Fruit fly (Drosophila melanogaster): ENCODE results near the gene twe.

The twe gene

dm6 chr2L:16272730-16273129 lies 11.1 kb upstream of the twe start (continued):
- peak; percentile 67 for TF ChIP-seq rgr (GFP tag; optimal IDR thresholded peaks at IDR 0.05)

dm6 chr2L:16271486-16271806 lies 9.8 kb upstream of the twe start:
- peak; percentile 65 to 85 for TF ChIP-seq dl (GFP tag; optimal IDR thresholded peaks at IDR 0.05; ENCODE audit: insufficient read depth in 1 of 2, partially characterized antibody in 2 of 2)
- peak; percentile 89 for TF ChIP-seq Dif (GFP tag; optimal IDR thresholded peaks at IDR 0.05; ENCODE audit: partially characterized antibody)
- no peak for TF ChIP-seq N (GFP tag; optimal IDR thresholded peaks at IDR 0.05)
- no peak for TF ChIP-seq Rel (GFP tag; optimal IDR thresholded peaks at IDR 0.05)
- peak; percentile 81 for TF ChIP-seq Rel (tag; optimal IDR thresholded peaks at IDR 0.05)
- no peak for TF ChIP-seq Vsx2 (GFP tag; optimal IDR thresholded peaks at IDR 0.05; ENCODE audit: partially characterized antibody)
- peak; percentile 52 for TF ChIP-seq Hr83 (GFP tag; optimal IDR thresholded peaks at IDR 0.05; ENCODE audit: poor library complexity, severe bottlenecking)
- no peak for TF ChIP-seq OdsH (GFP tag; optimal IDR thresholded peaks at IDR 0.05)
- TF ChIP-seq usp (GFP tag; optimal IDR thresholded peaks at IDR 0.05): no peak
- no peak for TF ChIP-seq rgr (GFP tag; optimal IDR thresholded peaks at IDR 0.05)
- TF ChIP-seq pan (optimal IDR thresholded peaks at IDR 0.05): no peak
- TF ChIP-seq CrebA (GFP tag; optimal IDR thresholded peaks at IDR 0.05; ENCODE audit: borderline replicate concordance): peak; percentile 31
- TF ChIP-seq CG32264 (GFP tag; optimal IDR thresholded peaks at IDR 0.05): no peak
- no peak for TF ChIP-seq dsf (GFP tag; optimal IDR thresholded peaks at IDR 0.05; ENCODE audit: borderline replicate concordance)
- no peak for TF ChIP-seq Hnf4 (GFP tag; optimal IDR thresholded peaks at IDR 0.05)
- no peak for TF ChIP-seq GATAd (GFP tag; optimal IDR thresholded peaks at IDR 0.05)

- TF ChIP-seq Myc (optimal IDR thresholded peaks at IDR 0.05): no peak
- TF ChIP-seq usp (GFP tag; optimal IDR thresholded peaks at IDR 0.05): no peak
- TF ChIP-seq CG32264 (GFP tag; optimal IDR thresholded peaks at IDR 0.05): no peak
- TF ChIP-seq dsf (GFP tag; optimal IDR thresholded peaks at IDR 0.05; ENCODE audit: borderline replicate concordance): no peak
- TF ChIP-seq Vsx2 (GFP tag; optimal IDR thresholded peaks at IDR 0.05; ENCODE audit: partially characterized antibody): no peak
- peak; percentile 37 for TF ChIP-seq ey (GFP tag; optimal IDR thresholded peaks at IDR 0.05)
- no peak for TF ChIP-seq sage (GFP tag; optimal IDR thresholded peaks at IDR 0.05)
- TF ChIP-seq Abd-B (GFP tag; optimal IDR thresholded peaks at IDR 0.05): no peak
- no peak for TF ChIP-seq GATAd (GFP tag; optimal IDR thresholded peaks at IDR 0.05)
- peak; percentile 61 for TF ChIP-seq OdsH (GFP tag; optimal IDR thresholded peaks at IDR 0.05)
- peak in 1 of 2 experiments; percentile 85 for TF ChIP-seq foxo (GFP tag; optimal IDR thresholded peaks at IDR 0.05)
- peak; percentile 75 for TF ChIP-seq h (GFP tag; optimal IDR thresholded peaks at IDR 0.05)
- no peak for TF ChIP-seq Mio (GFP tag; optimal IDR thresholded peaks at IDR 0.05)
- TF ChIP-seq sv (GFP tag; optimal IDR thresholded peaks at IDR 0.05): no peak
- TF ChIP-seq Jra (GFP tag; optimal IDR thresholded peaks at IDR 0.05): peak; percentile 12
- peak; percentile 15 for TF ChIP-seq Hnf4 (GFP tag; optimal IDR thresholded peaks at IDR 0.05)
- TF ChIP-seq CG9705 (GFP tag; optimal IDR thresholded peaks at IDR 0.05): no peak
- TF ChIP-seq br (GFP tag; optimal IDR thresholded peaks at IDR 0.05): peak; percentile 76
- peak; percentile 50 for TF ChIP-seq woc (GFP tag; optimal IDR thresholded peaks at IDR 0.05)
- peak; percentile 29 for TF ChIP-seq brk (GFP tag; optimal IDR thresholded peaks at IDR 0.05)
- no peak for TF ChIP-seq jim (GFP tag; optimal IDR thresholded peaks at IDR 0.05)
- peak; percentile 82 for TF ChIP-seq fru (GFP tag; optimal IDR thresholded peaks at IDR 0.05)
- TF ChIP-seq N (GFP tag; optimal IDR thresholded peaks at IDR 0.05): no peak
- TF ChIP-seq dmrt93B (GFP tag; optimal IDR thresholded peaks at IDR 0.05): peak; percentile 57
- peak; percentile 76 for TF ChIP-seq HLH106 (tag; optimal IDR thresholded peaks at IDR 0.05)
- TF ChIP-seq Hr78 (GFP tag; optimal IDR thresholded peaks at IDR 0.05): no peak
- TF ChIP-seq psq (GFP tag; optimal IDR thresholded peaks at IDR 0.05): peak; percentile 62
- peak; percentile 35 for TF ChIP-seq rgr (GFP tag; optimal IDR thresholded peaks at IDR 0.05)
- TF ChIP-seq tai (GFP tag; optimal IDR thresholded peaks at IDR 0.05): no peak
- TF ChIP-seq Dfd (GFP tag; optimal IDR thresholded peaks at IDR 0.05): no peak
- peak; percentile 76 for TF ChIP-seq Sp1 (GFP tag; optimal IDR thresholded peaks at IDR 0.05)
- no peak for TF ChIP-seq dl (GFP tag; optimal IDR thresholded peaks at IDR 0.05; ENCODE audit: insufficient read depth in 1 of 2, partially characterized antibody in 2 of 2)
- no peak for TF ChIP-seq pan (optimal IDR thresholded peaks at IDR 0.05)
- TF ChIP-seq Dif (GFP tag; optimal IDR thresholded peaks at IDR 0.05; ENCODE audit: partially characterized antibody): no peak
- TF ChIP-seq Hr83 (GFP tag; optimal IDR thresholded peaks at IDR 0.05; ENCODE audit: poor library complexity, severe bottlenecking): peak; percentile 11
- TF ChIP-seq CrebA (GFP tag; optimal IDR thresholded peaks at IDR 0.05; ENCODE audit: borderline replicate concordance): no peak
- TF ChIP-seq Rel (GFP tag; optimal IDR thresholded peaks at IDR 0.05): no peak
- peak; percentile 19 for TF ChIP-seq Rel (tag; optimal IDR thresholded peaks at IDR 0.05)
- no peak for TF ChIP-seq lola (GFP tag; optimal IDR thresholded peaks at IDR 0.05)
These were observed 9.2 kb upstream of the twe start for dm6 chr2L:16270667-16271485.
